Fruit fly (Drosophila melanogaster) Kc167 (cell line): Measurements from ENCODE around the gene CG15483.

Experiments
- Myc ChIP-seq: fragments of >200 bp; optimal IDR thresholded peaks from 2 replicates; lab custom pipeline; 2017; ENCODE audit warnings: missing external identifiers
- Sin3A ChIP-seq: fragments of >200 bp; optimal IDR thresholded peaks from 2 replicates; lab custom pipeline; 2018; ENCODE audit warnings: missing external identifiers
- h ChIP-seq: fragments of >200 bp; optimal IDR thresholded peaks from 3 replicates; lab custom pipeline; 2018; ENCODE audit warnings: missing external identifiers
- insv ChIP-seq: fragments of >200 bp; optimal IDR thresholded peaks from 3 replicates; lab custom pipeline; 2018; ENCODE audit warnings: missing external identifiers
- psq ChIP-seq: fragments of >200 bp; optimal IDR thresholded peaks from 2 replicates; lab custom pipeline; 2017; ENCODE audit warnings: missing external identifiers
- ttk ChIP-seq: sonication (Bioruptor generic); optimal IDR thresholded peaks from 2 replicates; lab custom pipeline; 2017; ENCODE audit warnings: missing external identifiers

- TF ChIP-seq Sin3A (lab: Kevin White, UChicago) (no peak), h (lab: Kevin White, UChicago) (no peak), psq (no peak), insv (lab: Kevin White, UChicago) (no peak), ttk (lab: Kevin White, UChicago) (no peak), Myc (lab: Kevin White, UChicago) (no peak)
Observed at dm6 chr2L:12803461-12803860, 41.8 kb upstream of the CG15483 start.
